Fruit fly (Drosophila melanogaster): ENCODE measurements around the gene IFT57.

The IFT57 gene

dm6 chr2L:3510002-3510401 lies 20.6 kb upstream of the IFT57 start, which contains the start of gene CG31954:
TSS of gene CG31954 (minus strand) at chr2L:3510102.
- no peak for TF ChIP-seq CG11560 (tag; IDR thresholded peaks at IDR 0.05)
- no peak for TF ChIP-seq CG7928 (GFP tag; optimal IDR thresholded peaks at IDR 0.05)
- TF ChIP-seq seq (GFP tag; IDR thresholded peaks at IDR 0.05): no peak
- no peak for TF ChIP-seq NfI (GFP tag; optimal IDR thresholded peaks at IDR 0.05)
- no peak for TF ChIP-seq row (GFP tag; IDR thresholded peaks at IDR 0.05)
- TF ChIP-seq trh (GFP tag; optimal IDR thresholded peaks at IDR 0.05): no peak
- TF ChIP-seq Ptx1 (GFP tag; IDR thresholded peaks at IDR 0.05): no peak
- no peak for TF ChIP-seq grn (GFP tag; optimal IDR thresholded peaks at IDR 0.05)
- no peak for TF ChIP-seq cad (GFP tag; optimal IDR thresholded peaks at IDR 0.05)
- no peak for TF ChIP-seq CG14050 (GFP tag; IDR thresholded peaks at IDR 0.05)
- TF ChIP-seq dmrt99B (tag; optimal IDR thresholded peaks at IDR 0.05): no peak
- no peak for TF ChIP-seq Nf-YC (tag; optimal IDR thresholded peaks at IDR 0.05)
- no peak for TF ChIP-seq Myb (GFP tag; optimal IDR thresholded peaks at IDR 0.05)
- TF ChIP-seq CG3726 (GFP tag; IDR thresholded peaks at IDR 0.05): no peak
- no peak for TF ChIP-seq CG34224 (GFP tag; IDR thresholded peaks at IDR 0.05; ENCODE audit: partially characterized antibody)

dm6 chr2L:3514569-3515191 lies 15.9 kb upstream of the IFT57 start, which contains the start of the genes LeuRS and CG17593:
TSS of gene LeuRS (minus strand) at chr2L:3514656.
TSS of gene CG17593 (plus strand) at chr2L:3514872.
- TF ChIP-seq YL-1 (GFP tag; optimal IDR thresholded peaks at IDR 0.05) (peak; percentile 81), peb (GFP tag; IDR thresholded peaks at IDR 0.05) (no peak), az2 (GFP tag; optimal IDR thresholded peaks at IDR 0.05) (no peak), CG11723 (GFP tag; optimal IDR thresholded peaks at IDR 0.05) (no peak), CG2116 (GFP tag; optimal IDR thresholded peaks at IDR 0.05) (peak; percentile 24), CG1647 (GFP tag; optimal IDR thresholded peaks at IDR 0.05) (no peak), pros (GFP tag; optimal IDR thresholded peaks at IDR 0.05) (no peak), Nf-YA (GFP tag; IDR thresholded peaks at IDR 0.05) (no peak), scrt (GFP tag; optimal IDR thresholded peaks at IDR 0.05) (no peak), Sin3A (optimal IDR thresholded peaks at IDR 0.05) (peak; percentile 30), Doc2 (GFP tag; IDR thresholded peaks at IDR 0.05) (no peak), Nf-YB (GFP tag; optimal IDR thresholded peaks at IDR 0.05) (no peak), Oaz (GFP tag; IDR thresholded peaks at IDR 0.05) (no peak), CG11696 (GFP tag; IDR thresholded peaks at IDR 0.05) (no peak), MBD-R2 (GFP tag; IDR thresholded peaks at IDR 0.05) (peak; percentile 61), CG32532 (GFP tag; IDR thresholded peaks at IDR 0.05) (no peak), ind (GFP tag; optimal IDR thresholded peaks at IDR 0.05) (no peak), Dfd (GFP tag; optimal IDR thresholded peaks at IDR 0.05) (no peak), CG12155 (GFP tag; optimal IDR thresholded peaks at IDR 0.05) (no peak), CHES-1-like (GFP tag; optimal IDR thresholded peaks at IDR 0.05) (no peak), unc-4 (GFP tag; IDR thresholded peaks at IDR 0.05; ENCODE audit: partially characterized antibody) (no peak), twi (tag; optimal IDR thresholded peaks at IDR 0.05) (no peak), trh (GFP tag; optimal IDR thresholded peaks at IDR 0.05) (no peak), Spps (tag; optimal IDR thresholded peaks at IDR 0.05) (peak; percentile 38), ash1 (GFP tag; optimal IDR thresholded peaks at IDR 0.05) (no peak), Neu2 (GFP tag; optimal IDR thresholded peaks at IDR 0.05; ENCODE audit: borderline replicate concordance) (no peak), CG6254 (GFP tag; optimal IDR thresholded peaks at IDR 0.05) (peak; percentile 20), Dll (GFP tag; IDR thresholded peaks at IDR 0.05; ENCODE audit: partially characterized antibody) (no peak), CG9876 (GFP tag; optimal IDR thresholded peaks at IDR 0.05) (no peak), ERR (GFP tag; optimal IDR thresholded peaks at IDR 0.05) (no peak), CG6683 (GFP tag; optimal IDR thresholded peaks at IDR 0.05) (no peak), amos (GFP tag; IDR thresholded peaks at IDR 0.05; ENCODE audit: partially characterized antibody) (no peak), CG4404 (GFP tag; IDR thresholded peaks at IDR 0.05) (no peak), CG2120 (GFP tag; optimal IDR thresholded peaks at IDR 0.05) (no peak), Kr (GFP tag; optimal IDR thresholded peaks at IDR 0.05) (no peak), ftz-f1 (GFP tag; optimal IDR thresholded peaks at IDR 0.05) (no peak), Sox100B (GFP tag; optimal IDR thresholded peaks at IDR 0.05) (no peak)
